Fruit fly (Drosophila melanogaster) whole organism, embryonic: Measurements from ENCODE around the gene CHES-1-like.
A peak's percentile ranks its signal among the peaks of the same experiment; 100 is the strongest.

Experiments
- Adf1 ChIP-seq: fragments of 200-800 bp; sonication (Bioruptor generic); IDR thresholded peaks from 2 replicates; pipeline ENCODE4 v1.3.6; 2022; ENCODE audit warnings: missing biosample characterization, missing genetic modification characterization
- Aef1 ChIP-seq: fragments of 200-800 bp; sonication (Bioruptor generic); IDR thresholded peaks from 3 replicates; pipeline ENCODE4 v1.3.6; 2022; ENCODE audit warnings: missing biosample characterization, missing genetic modification characterization
- Atf6 ChIP-seq: fragments of 200-800 bp; sonication (Bioruptor generic); IDR thresholded peaks from 2 replicates; pipeline ENCODE4 v1.3.6; 2022; ENCODE audit warnings: missing biosample characterization, missing genetic modification characterization
- B-H1 ChIP-seq: fragments of 200-800 bp; sonication (Bioruptor generic); IDR thresholded peaks from 3 replicates; pipeline ENCODE4 v1.3.6; 2022; ENCODE audit warnings: missing biosample characterization, missing genetic modification characterization
- BEAF-32 ChIP-seq: fragments of 200-800 bp; sonication (Bioruptor generic); optimal IDR thresholded peaks from 3 replicates; lab custom pipeline; 2017; ENCODE audit warnings: missing biosample characterization, missing genetic modification characterization, mild to moderate bottlenecking, moderate library complexity, missing genetic modification reagents
- Bgb ChIP-seq: fragments of 200-800 bp; sonication (Bioruptor generic); IDR thresholded peaks from 2 replicates; pipeline ENCODE4 v1.3.6; 2022; ENCODE audit warnings: missing biosample characterization, missing genetic modification characterization; ENCODE audit not compliant: partially characterized antibody
- Bteb2 ChIP-seq: fragments of 200-800 bp; sonication (Bioruptor generic); optimal IDR thresholded peaks from 2 replicates; lab custom pipeline; 2016; ENCODE audit warnings: missing biosample characterization, missing genetic modification characterization
- CG13287 ChIP-seq: fragments of 200-800 bp; sonication (Bioruptor generic); IDR thresholded peaks from 2 replicates; pipeline ENCODE4 v1.3.6; 2022; ENCODE audit warnings: missing biosample characterization, missing genetic modification characterization; ENCODE audit not compliant: partially characterized antibody
- CG14050 ChIP-seq: fragments of 200-800 bp; sonication (Bioruptor generic); IDR thresholded peaks from 3 replicates; pipeline ENCODE4 v1.3.6; 2022; ENCODE audit warnings: missing biosample characterization, missing genetic modification characterization
- CG14710 ChIP-seq: fragments of 200-800 bp; sonication (Bioruptor generic); optimal IDR thresholded peaks from 3 replicates; lab custom pipeline; 2019; ENCODE audit warnings: missing biosample characterization, mild to moderate bottlenecking, missing genetic modification characterization, moderate library complexity
- CG15073 ChIP-seq: fragments of 200-800 bp; sonication (Bioruptor generic); optimal IDR thresholded peaks from 2 replicates; lab custom pipeline; 2016; ENCODE audit warnings: missing biosample characterization, missing genetic modification characterization
- CG1603 ChIP-seq: fragments of 200-800 bp; sonication (Bioruptor generic); optimal IDR thresholded peaks from 2 replicates; lab custom pipeline; 2019; ENCODE audit warnings: missing biosample characterization, mild to moderate bottlenecking, missing genetic modification characterization, moderate library complexity
- CG16815 ChIP-seq: fragments of 200-800 bp; sonication (Bioruptor generic); optimal IDR thresholded peaks from 3 replicates; lab custom pipeline; 2017; ENCODE audit warnings: missing biosample characterization, mild to moderate bottlenecking, missing genetic modification characterization
- CG2199 ChIP-seq: fragments of 200-800 bp; sonication (Bioruptor generic); IDR thresholded peaks from 3 replicates; pipeline ENCODE4 v1.3.6; 2022; ENCODE audit warnings: missing biosample characterization, missing genetic modification characterization
- CG3065 ChIP-seq: fragments of 200-800 bp; sonication (Bioruptor generic); optimal IDR thresholded peaks from 2 replicates; lab custom pipeline; 2016; ENCODE audit warnings: missing biosample characterization, missing genetic modification characterization
- CG31365 ChIP-seq: fragments of 200-800 bp; sonication (Bioruptor generic); optimal IDR thresholded peaks from 2 replicates; lab custom pipeline; 2018; ENCODE audit warnings: missing biosample characterization, mild to moderate bottlenecking, missing genetic modification characterization
- CG3163 ChIP-seq: fragments of 200-800 bp; sonication (Bioruptor generic); optimal IDR thresholded peaks from 3 replicates; lab custom pipeline; 2016; ENCODE audit warnings: missing biosample characterization, missing genetic modification characterization
- CG32772 ChIP-seq: fragments of 200-800 bp; sonication (Bioruptor generic); IDR thresholded peaks from 2 replicates; pipeline ENCODE4 v1.3.6; 2022; ENCODE audit warnings: missing biosample characterization, missing genetic modification characterization
- CG34224 ChIP-seq: fragments of 200-800 bp; sonication (Bioruptor generic); IDR thresholded peaks from 3 replicates; pipeline ENCODE4 v1.3.6; 2022; ENCODE audit warnings: missing biosample characterization, missing genetic modification characterization; ENCODE audit not compliant: partially characterized antibody
- CG42726 ChIP-seq: fragments of 200-800 bp; sonication (Bioruptor generic); IDR thresholded peaks from 2 replicates; pipeline ENCODE4 v1.3.6; 2022; ENCODE audit warnings: missing biosample characterization, missing genetic modification characterization; ENCODE audit not compliant: partially characterized antibody
- CG9797 ChIP-seq: fragments of 200-800 bp; sonication (Bioruptor generic); optimal IDR thresholded peaks from 3 replicates; lab custom pipeline; 2018; ENCODE audit warnings: missing biosample characterization, mild to moderate bottlenecking, missing genetic modification characterization
- Dll ChIP-seq: fragments of 200-800 bp; sonication (Bioruptor generic); IDR thresholded peaks from 4 replicates; pipeline ENCODE4 v1.3.6; 2022; ENCODE audit warnings: missing biosample characterization, missing genetic modification characterization; ENCODE audit not compliant: partially characterized antibody
- E2f2 ChIP-seq: fragments of 200-800 bp; sonication (Bioruptor generic); IDR thresholded peaks from 2 replicates; pipeline ENCODE4 v1.3.6; 2022; ENCODE audit warnings: missing biosample characterization, missing genetic modification characterization
- Fer1 ChIP-seq: fragments of 200-800 bp; sonication (Bioruptor generic); optimal IDR thresholded peaks from 2 replicates; lab custom pipeline; 2017; ENCODE audit warnings: missing biosample characterization, mild to moderate bottlenecking, missing genetic modification characterization
- HmgD ChIP-seq: fragments of 200-800 bp; sonication (Bioruptor generic); optimal IDR thresholded peaks from 3 replicates; lab custom pipeline; 2016; ENCODE audit warnings: missing biosample characterization, missing genetic modification characterization
- HmgZ ChIP-seq: fragments of 200-800 bp; sonication (Bioruptor generic); optimal IDR thresholded peaks from 2 replicates; lab custom pipeline; 2018; ENCODE audit warnings: missing biosample characterization, mild to moderate bottlenecking, missing genetic modification characterization
- Hmx ChIP-seq: fragments of 200-800 bp; sonication (Bioruptor generic); optimal IDR thresholded peaks from 2 replicates; lab custom pipeline; 2016; ENCODE audit warnings: missing biosample characterization, missing genetic modification characterization
- Nf-YA ChIP-seq: fragments of 200-800 bp; sonication (Bioruptor generic); IDR thresholded peaks from 2 replicates; pipeline ENCODE4 v1.3.6; 2022; ENCODE audit warnings: missing biosample characterization, missing genetic modification characterization
- Opbp ChIP-seq: fragments of 200-800 bp; sonication (Bioruptor generic); IDR thresholded peaks from 3 replicates; pipeline ENCODE4 v1.3.6; 2022; ENCODE audit warnings: missing biosample characterization, missing genetic modification characterization; ENCODE audit not compliant: partially characterized antibody
- Rfx ChIP-seq: fragments of 200-800 bp; sonication (Bioruptor generic); IDR thresholded peaks from 2 replicates; pipeline ENCODE4 v1.3.6; 2022; ENCODE audit warnings: missing biosample characterization, missing genetic modification characterization
- Sin3A ChIP-seq: fragments of >200 bp; optimal IDR thresholded peaks from 2 replicates; lab custom pipeline; 2018
- Sry-δ ChIP-seq: fragments of 200-800 bp; sonication (Bioruptor generic); optimal IDR thresholded peaks from 2 replicates; lab custom pipeline; 2016; ENCODE audit warnings: missing biosample characterization, missing genetic modification characterization
- YL-1 ChIP-seq: fragments of 200-800 bp; sonication (Bioruptor generic); optimal IDR thresholded peaks from 3 replicates; lab custom pipeline; 2017; ENCODE audit warnings: missing biosample characterization, mild to moderate bottlenecking, missing genetic modification characterization
- al ChIP-seq: fragments of 200-800 bp; sonication (Bioruptor generic); IDR thresholded peaks from 2 replicates; pipeline ENCODE4 v1.3.6; 2022; ENCODE audit warnings: missing biosample characterization, missing genetic modification characterization
- bbx ChIP-seq: fragments of 200-800 bp; sonication (Bioruptor generic); IDR thresholded peaks from 2 replicates; pipeline ENCODE4 v1.3.6; 2022; ENCODE audit warnings: missing biosample characterization, missing genetic modification characterization; ENCODE audit not compliant: partially characterized antibody
- crol ChIP-seq: fragments of 200-800 bp; sonication (Bioruptor generic); IDR thresholded peaks from 2 replicates; pipeline ENCODE4 v1.3.6; 2022; ENCODE audit warnings: missing biosample characterization, missing genetic modification characterization
- dan ChIP-seq: fragments of 200-800 bp; sonication (Bioruptor generic); IDR thresholded peaks from 2 replicates; pipeline ENCODE4 v1.3.6; 2022; ENCODE audit warnings: missing biosample characterization, missing genetic modification characterization
- grau ChIP-seq: fragments of 200-800 bp; optimal IDR thresholded peaks from 3 replicates; lab custom pipeline; 2019; ENCODE audit warnings: missing biosample characterization, mild to moderate bottlenecking, missing genetic modification characterization, moderate library complexity
- gro ChIP-seq: fragments of 200-800 bp; sonication (Bioruptor generic); optimal IDR thresholded peaks from 2 replicates; lab custom pipeline; 2016; ENCODE audit warnings: missing biosample characterization, missing genetic modification characterization
- kni ChIP-seq: fragments of 200-800 bp; sonication (Bioruptor generic); optimal IDR thresholded peaks from 3 replicates; lab custom pipeline; 2017; ENCODE audit warnings: mild to moderate bottlenecking, missing biosample characterization, missing genetic modification reagents, missing genetic modification characterization
- nerfin-1 ChIP-seq: fragments of 200-800 bp; sonication (Bioruptor generic); optimal IDR thresholded peaks from 3 replicates; lab custom pipeline; 2019; ENCODE audit warnings: missing biosample characterization, mild to moderate bottlenecking, missing genetic modification characterization, moderate library complexity
- nmo ChIP-seq: fragments of 200-800 bp; sonication (Bioruptor generic); optimal IDR thresholded peaks from 2 replicates; lab custom pipeline; 2018; ENCODE audit warnings: missing biosample characterization, mild to moderate bottlenecking, missing genetic modification characterization, moderate library complexity
- p53 ChIP-seq: fragments of 200-800 bp; sonication (Bioruptor generic); optimal IDR thresholded peaks from 2 replicates; lab custom pipeline; 2016; ENCODE audit warnings: missing biosample characterization, missing genetic modification characterization
- phol ChIP-seq: fragments of 200-800 bp; sonication (Bioruptor generic); optimal IDR thresholded peaks from 3 replicates; lab custom pipeline; 2018; ENCODE audit warnings: missing biosample characterization, mild to moderate bottlenecking, missing genetic modification characterization, moderate library complexity
- pnt ChIP-seq: fragments of 200-800 bp; sonication (Bioruptor generic); optimal IDR thresholded peaks from 3 replicates; lab custom pipeline; 2016; ENCODE audit warnings: missing biosample characterization, missing genetic modification characterization
- sc ChIP-seq, 3 experiments: fragments of >200 bp in 2 of 3; fragments of 200-800 bp in 1 of 3; sonication (Bioruptor generic) in 1 of 3; optimal IDR thresholded peaks; 2 replicates in 2 of 3; 3 replicates in 1 of 3; lab custom pipeline; 2017; ENCODE audit warnings: mild to moderate bottlenecking in 1 of 3, missing biosample characterization in 1 of 3, missing genetic modification characterization in 1 of 3, missing genetic modification reagents in 1 of 3
- stwl ChIP-seq: fragments of 200-800 bp; sonication (Bioruptor generic); optimal IDR thresholded peaks from 3 replicates; lab custom pipeline; 2018; ENCODE audit warnings: missing biosample characterization, mild to moderate bottlenecking, missing genetic modification characterization, moderate library complexity
- wdn ChIP-seq: fragments of 200-800 bp; sonication (Bioruptor generic); IDR thresholded peaks from 2 replicates; pipeline ENCODE4 v1.3.6; 2022; ENCODE audit warnings: missing biosample characterization, missing genetic modification characterization
- wek ChIP-seq: fragments of 200-800 bp; sonication (Bioruptor generic); optimal IDR thresholded peaks from 3 replicates; lab custom pipeline; 2018; ENCODE audit warnings: missing biosample characterization, mild to moderate bottlenecking, missing genetic modification characterization, moderate library complexity
- zfh2 ChIP-seq: fragments of 200-800 bp; sonication (Bioruptor generic); optimal IDR thresholded peaks from 2 replicates; lab custom pipeline; 2016; ENCODE audit warnings: missing biosample characterization, missing genetic modification characterization

Gene CHES-1-like

DNA sequence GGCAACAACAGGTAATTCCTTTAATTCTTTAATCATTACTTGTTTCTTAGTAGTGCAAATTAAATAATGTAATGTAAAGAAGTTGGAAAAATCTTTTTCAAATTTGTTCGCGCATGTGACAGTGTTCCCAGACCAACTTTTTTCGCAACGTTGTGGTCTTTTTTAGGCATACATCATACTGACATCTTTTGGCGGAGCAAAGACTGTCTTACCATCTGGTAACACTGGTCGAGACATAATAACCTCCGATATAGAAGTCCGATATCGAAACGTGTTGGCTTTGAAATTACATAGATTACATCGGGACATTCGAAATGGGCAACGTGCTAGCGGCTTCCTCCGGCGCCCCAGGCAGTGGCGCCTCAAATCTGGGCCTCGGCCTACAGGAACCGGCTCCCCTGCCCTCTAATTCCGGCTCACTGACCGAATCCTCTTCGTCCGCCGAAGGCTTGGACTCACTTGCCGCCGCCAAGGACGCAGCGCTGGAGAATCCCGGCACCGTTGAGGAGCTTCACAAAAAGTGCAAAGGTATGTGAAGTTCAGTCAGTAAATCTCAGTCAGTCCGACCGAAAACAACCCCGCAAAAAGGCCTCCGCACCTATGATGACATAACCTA is 28.1 kb upstream of the CHES-1-like start (continued):
- TF ChIP-seq HmgD (GFP tag; lab: Kevin White, UChicago), result no peak
- no peak for TF ChIP-seq CG3065 (GFP tag; lab: Kevin White, UChicago)
- TF ChIP-seq CG14050 (GFP tag; lab: Robert Waterston, UW), result no peak
- peak; percentile 88 for TF ChIP-seq stwl (tag; lab: Kevin White, UChicago)
- no peak for TF ChIP-seq wek
- TF ChIP-seq nerfin-1, result peak; percentile 17
- TF ChIP-seq grau (tag; lab: Kevin White, UChicago), result peak; percentile 1
- peak; percentile 55 for TF ChIP-seq BEAF-32 (GFP tag; lab: Kevin White, UChicago)
- TF ChIP-seq Bgb, result peak; percentile 45; the same call in 1 of the 2 replicates
- no peak for TF ChIP-seq CG15073 (GFP tag; lab: Kevin White, UChicago)
- no peak for TF ChIP-seq CG16815
- no peak for TF ChIP-seq Bteb2 (GFP tag; lab: Kevin White, UChicago)
- no peak for TF ChIP-seq zfh2
- TF ChIP-seq al, result no peak
- no peak for TF ChIP-seq B-H1 (GFP tag; lab: Robert Waterston, UW)
- peak; percentile 44 for TF ChIP-seq HmgZ (tag; lab: Kevin White, UChicago)
- peak; percentile 65 for TF ChIP-seq bbx (GFP tag; lab: Robert Waterston, UW)
- TF ChIP-seq CG32772, result no peak
- TF ChIP-seq CG34224 (GFP tag; lab: Robert Waterston, UW), result 0 out of 3 replicates have a peak, but pooled peaks have one; percentile 24
- TF ChIP-seq sc (optimal IDR thresholded peaks at IDR 0.05; lab: Kevin White, UChicago), result no peak
- TF ChIP-seq sc (GFP tag; optimal IDR thresholded peaks at IDR 0.05; lab: Kevin White, UChicago), result no peak
- no peak for TF ChIP-seq Nf-YA (GFP tag; lab: Robert Waterston, UW)
- TF ChIP-seq crol (GFP tag; lab: Robert Waterston, UW), result no peak
- TF ChIP-seq CG3163, result no peak
- no peak for TF ChIP-seq gro (GFP tag; lab: Kevin White, UChicago)
- no peak for TF ChIP-seq Adf1
- peak; percentile 11 for TF ChIP-seq nmo (GFP tag; lab: Kevin White, UChicago)
- no peak for TF ChIP-seq Aef1 (GFP tag; lab: Robert Waterston, UW)
- TF ChIP-seq p53, result peak; percentile 17
- TF ChIP-seq CG2199 (GFP tag; lab: Robert Waterston, UW), result no peak
- TF ChIP-seq Rfx, result peak; percentile 24; the same call in 1 of the 2 replicates
- no peak for TF ChIP-seq wdn
- TF ChIP-seq phol, result peak; percentile 50
- TF ChIP-seq CG14710 (tag; lab: Kevin White, UChicago), result peak; percentile 54
- no peak for TF ChIP-seq pnt (GFP tag; lab: Kevin White, UChicago)
- peak; percentile 88 for TF ChIP-seq CG9797 (GFP tag; lab: Kevin White, UChicago)
- TF ChIP-seq CG31365 (tag; lab: Kevin White, UChicago), result no peak
- no peak for TF ChIP-seq Hmx (GFP tag; lab: Kevin White, UChicago)
- TF ChIP-seq CG1603 (tag; lab: Kevin White, UChicago), result peak; percentile 73
- TF ChIP-seq Atf6 (GFP tag; lab: Robert Waterston, UW), result no peak
- TF ChIP-seq Opbp (GFP tag; lab: Robert Waterston, UW), result peak; percentile 65; the same call in 2 of the 3 replicates
- TF ChIP-seq kni (GFP tag; lab: Kevin White, UChicago), result no peak
- no peak for TF ChIP-seq CG42726 (GFP tag; lab: Robert Waterston, UW)
- peak; percentile 44 for TF ChIP-seq Sin3A (lab: Kevin White, UChicago)
- peak; percentile 22 for TF ChIP-seq Fer1 (GFP tag; lab: Kevin White, UChicago)
- TF ChIP-seq E2f2 (GFP tag; lab: Robert Waterston, UW), result peak; percentile 95
- TF ChIP-seq Sry-δ (GFP tag; lab: Kevin White, UChicago), result peak; percentile 56
- peak; percentile 39 for TF ChIP-seq YL-1 (GFP tag; lab: Kevin White, UChicago)
- peak; percentile 58 for TF ChIP-seq CG13287 (GFP tag; lab: Robert Waterston, UW)
- TF ChIP-seq Dll, result 0 out of 4 replicates have a peak, but pooled peaks have one; percentile 41
- no peak for TF ChIP-seq dan
